Fruit fly (Drosophila melanogaster) whole organism, embryonic: ENCODE data around the gene Prx2.

Source experiments
- Bdp1 ChIP-seq: fragments of 200-800 bp; sonication (Bioruptor generic); optimal IDR thresholded peaks from 3 replicates; lab custom pipeline; 2016; ENCODE audit warnings: missing biosample characterization, missing genetic modification characterization
- Bgb ChIP-seq: fragments of 200-800 bp; sonication (Bioruptor generic); IDR thresholded peaks from 2 replicates; pipeline ENCODE4 v1.3.6; 2022; ENCODE audit warnings: missing biosample characterization, missing genetic modification characterization; ENCODE audit not compliant: partially characterized antibody
- Bteb2 ChIP-seq: fragments of 200-800 bp; sonication (Bioruptor generic); optimal IDR thresholded peaks from 2 replicates; lab custom pipeline; 2016; ENCODE audit warnings: missing biosample characterization, missing genetic modification characterization
- CG10543 ChIP-seq: fragments of 200-800 bp; sonication (Bioruptor generic); optimal IDR thresholded peaks from 3 replicates; lab custom pipeline; 2017; ENCODE audit warnings: missing biosample characterization, mild to moderate bottlenecking, missing genetic modification characterization, moderate library complexity
- CG12769 ChIP-seq: fragments of 200-800 bp; sonication (Bioruptor generic); optimal IDR thresholded peaks from 2 replicates; lab custom pipeline; 2019; ENCODE audit warnings: missing biosample characterization, mild to moderate bottlenecking, missing genetic modification characterization, moderate library complexity
- CG12942 ChIP-seq: fragments of 200-800 bp; sonication (Bioruptor generic); optimal IDR thresholded peaks from 3 replicates; lab custom pipeline; 2016; ENCODE audit warnings: missing biosample characterization, missing genetic modification characterization
- CG13424 ChIP-seq: fragments of 200-800 bp; sonication (Bioruptor generic); optimal IDR thresholded peaks from 2 replicates; lab custom pipeline; 2019; ENCODE audit warnings: missing biosample characterization, mild to moderate bottlenecking, missing genetic modification characterization, moderate library complexity
- CG14050 ChIP-seq: fragments of 200-800 bp; sonication (Bioruptor generic); IDR thresholded peaks from 3 replicates; pipeline ENCODE4 v1.3.6; 2022; ENCODE audit warnings: missing biosample characterization, missing genetic modification characterization
- CG1529 ChIP-seq: fragments of 200-800 bp; sonication (Bioruptor generic); optimal IDR thresholded peaks from 3 replicates; lab custom pipeline; 2018; ENCODE audit warnings: missing biosample characterization, missing genetic modification characterization
- CG16779 ChIP-seq: fragments of 200-800 bp; sonication (Bioruptor generic); IDR thresholded peaks from 2 replicates; pipeline ENCODE4 v1.3.6; 2022; ENCODE audit warnings: missing biosample characterization, missing genetic modification characterization
- CG17829 ChIP-seq: fragments of 200-800 bp; optimal IDR thresholded peaks from 2 replicates; lab custom pipeline; 2019; ENCODE audit warnings: missing biosample characterization, mild to moderate bottlenecking, missing genetic modification characterization, moderate library complexity
- CG1792 ChIP-seq: fragments of 200-800 bp; sonication (Bioruptor generic); optimal IDR thresholded peaks from 2 replicates; lab custom pipeline; 2016; ENCODE audit warnings: missing biosample characterization, missing genetic modification characterization
- CG18262 ChIP-seq: fragments of 200-800 bp; optimal IDR thresholded peaks from 3 replicates; lab custom pipeline; 2019; ENCODE audit warnings: missing biosample characterization, mild to moderate bottlenecking, missing genetic modification characterization, moderate library complexity
- CG2889 ChIP-seq: fragments of 200-800 bp; sonication (Bioruptor generic); IDR thresholded peaks from 3 replicates; pipeline ENCODE4 v1.3.6; 2022; ENCODE audit warnings: missing biosample characterization, missing genetic modification characterization
- CG31365 ChIP-seq: fragments of 200-800 bp; sonication (Bioruptor generic); optimal IDR thresholded peaks from 2 replicates; lab custom pipeline; 2018; ENCODE audit warnings: missing biosample characterization, mild to moderate bottlenecking, missing genetic modification characterization
- CG3163 ChIP-seq: fragments of 200-800 bp; sonication (Bioruptor generic); optimal IDR thresholded peaks from 3 replicates; lab custom pipeline; 2016; ENCODE audit warnings: missing biosample characterization, missing genetic modification characterization
- CG3407 ChIP-seq: fragments of 200-800 bp; sonication (Bioruptor generic); optimal IDR thresholded peaks from 2 replicates; lab custom pipeline; 2018; ENCODE audit warnings: missing biosample characterization, mild to moderate bottlenecking, missing genetic modification characterization
- CG6683 ChIP-seq: fragments of 200-800 bp; sonication (Bioruptor generic); optimal IDR thresholded peaks from 2 replicates; lab custom pipeline; 2017; ENCODE audit warnings: missing biosample characterization, mild to moderate bottlenecking, missing genetic modification characterization, missing genetic modification reagents
- CG7928 ChIP-seq: fragments of 200-800 bp; sonication (Bioruptor generic); optimal IDR thresholded peaks from 2 replicates; lab custom pipeline; 2017; ENCODE audit warnings: missing biosample characterization, mild to moderate bottlenecking, missing genetic modification characterization
- CG8359 ChIP-seq: fragments of 200-800 bp; sonication (Bioruptor generic); optimal IDR thresholded peaks from 2 replicates; lab custom pipeline; 2017; ENCODE audit warnings: missing biosample characterization, mild to moderate bottlenecking, missing genetic modification characterization, borderline replicate concordance
- CG9727 ChIP-seq: fragments of 200-800 bp; sonication (Bioruptor generic); optimal IDR thresholded peaks from 3 replicates; lab custom pipeline; 2017; ENCODE audit warnings: missing biosample characterization, mild to moderate bottlenecking, missing genetic modification characterization
- Dbx ChIP-seq: fragments of 200-800 bp; sonication (Bioruptor generic); IDR thresholded peaks from 3 replicates; pipeline ENCODE4 v1.3.6; 2022; ENCODE audit warnings: missing biosample characterization, missing genetic modification characterization
- Dip3 ChIP-seq: fragments of 200-800 bp; sonication (Bioruptor generic); optimal IDR thresholded peaks from 3 replicates; lab custom pipeline; 2016; ENCODE audit warnings: missing biosample characterization, missing genetic modification characterization
- E2f2 ChIP-seq: fragments of 200-800 bp; sonication (Bioruptor generic); IDR thresholded peaks from 2 replicates; pipeline ENCODE4 v1.3.6; 2022; ENCODE audit warnings: missing biosample characterization, missing genetic modification characterization
- Eip74EF ChIP-seq, 2 experiments: fragments of 200-800 bp in 1 of 2; fragments of >200 bp in 1 of 2; sonication (Bioruptor generic) in 1 of 2; optimal IDR thresholded peaks; 2 replicates each; lab custom pipeline; 2017 to 2019; ENCODE audit warnings: missing biosample characterization in 2 of 2, missing genetic modification characterization in 2 of 2, mild to moderate bottlenecking in 1 of 2, moderate library complexity in 1 of 2
- Gug ChIP-seq: fragments of 200-800 bp; sonication (Bioruptor generic); IDR thresholded peaks from 4 replicates; pipeline ENCODE4 v1.3.6; 2022; ENCODE audit warnings: missing biosample characterization, missing genetic modification characterization
- HHEX ChIP-seq: fragments of 200-800 bp; sonication (Bioruptor generic); optimal IDR thresholded peaks from 3 replicates; lab custom pipeline; 2017; ENCODE audit warnings: missing biosample characterization, mild to moderate bottlenecking, missing genetic modification characterization, missing genetic modification reagents
- NFAT ChIP-seq: fragments of 200-800 bp; sonication (Bioruptor generic); IDR thresholded peaks from 2 replicates; pipeline ENCODE4 v1.3.6; 2022; ENCODE audit warnings: missing biosample characterization, missing genetic modification characterization
- Oaz ChIP-seq: fragments of 200-800 bp; sonication (Bioruptor generic); IDR thresholded peaks from 2 replicates; pipeline ENCODE4 v1.3.6; 2022; ENCODE audit warnings: missing biosample characterization, missing genetic modification characterization
- Scr ChIP-seq: fragments of 200-800 bp; sonication (Bioruptor generic); IDR thresholded peaks from 2 replicates; pipeline ENCODE4 v1.3.6; 2022; ENCODE audit warnings: missing biosample characterization, missing genetic modification characterization; ENCODE audit not compliant: partially characterized antibody
- Side ChIP-seq: fragments of 200-800 bp; sonication (Bioruptor generic); optimal IDR thresholded peaks from 2 replicates; lab custom pipeline; 2016; ENCODE audit warnings: missing biosample characterization, missing genetic modification characterization
- Sox102F ChIP-seq: fragments of 200-800 bp; sonication (Bioruptor generic); optimal IDR thresholded peaks from 2 replicates; lab custom pipeline; 2018; ENCODE audit warnings: missing biosample characterization, mild to moderate bottlenecking, missing genetic modification characterization, moderate library complexity
- Vsx1 ChIP-seq: fragments of 200-800 bp; sonication (Bioruptor generic); optimal IDR thresholded peaks from 2 replicates; lab custom pipeline; 2017; ENCODE audit warnings: missing biosample characterization, mild to moderate bottlenecking, missing genetic modification characterization, missing genetic modification reagents
- ash1 ChIP-seq: fragments of 200-800 bp; sonication (Bioruptor generic); optimal IDR thresholded peaks from 2 replicates; lab custom pipeline; 2018; ENCODE audit warnings: missing biosample characterization, mild to moderate bottlenecking, missing genetic modification characterization
- chm ChIP-seq: fragments of 200-800 bp; sonication (Bioruptor generic); IDR thresholded peaks from 2 replicates; pipeline ENCODE4 v1.3.6; 2022; ENCODE audit warnings: missing biosample characterization, missing genetic modification characterization
- croc ChIP-seq: fragments of 200-800 bp; sonication (Bioruptor generic); conservative IDR thresholded peaks from 3 replicates; pipeline ENCODE4 v1.3.6; 2022; ENCODE audit warnings: missing biosample characterization, missing genetic modification characterization
- dan ChIP-seq: fragments of 200-800 bp; sonication (Bioruptor generic); IDR thresholded peaks from 2 replicates; pipeline ENCODE4 v1.3.6; 2022; ENCODE audit warnings: missing biosample characterization, missing genetic modification characterization
- fu2 ChIP-seq: fragments of 200-800 bp; sonication (Bioruptor generic); optimal IDR thresholded peaks from 2 replicates; lab custom pipeline; 2016; ENCODE audit warnings: missing biosample characterization, missing genetic modification characterization
- h ChIP-seq: fragments of >200 bp; optimal IDR thresholded peaks from 2 replicates; lab custom pipeline; 2017
- kni ChIP-seq: fragments of 200-800 bp; sonication (Bioruptor generic); optimal IDR thresholded peaks from 3 replicates; lab custom pipeline; 2017; ENCODE audit warnings: mild to moderate bottlenecking, missing biosample characterization, missing genetic modification reagents, missing genetic modification characterization
- lilli ChIP-seq: fragments of 200-800 bp; sonication (Bioruptor generic); optimal IDR thresholded peaks from 3 replicates; lab custom pipeline; 2016; ENCODE audit warnings: missing biosample characterization, missing genetic modification characterization
- mld ChIP-seq: fragments of 200-800 bp; sonication (Bioruptor generic); IDR thresholded peaks from 3 replicates; pipeline ENCODE4 v1.3.6; 2022; ENCODE audit warnings: missing biosample characterization, missing genetic modification characterization; ENCODE audit not compliant: partially characterized antibody
- nom ChIP-seq: fragments of 200-800 bp; sonication (Bioruptor generic); optimal IDR thresholded peaks from 2 replicates; lab custom pipeline; 2017; ENCODE audit warnings: missing biosample characterization, missing genetic modification characterization, mild to moderate bottlenecking, moderate library complexity, missing genetic modification reagents
- pan ChIP-seq, 4 experiments: fragments of >200 bp in 3 of 4; fragments of 200-800 bp in 1 of 4; sonication (Bioruptor generic) in 1 of 4; optimal IDR thresholded peaks in 3 of 4; IDR thresholded peaks in 1 of 4; 2 replicates each; pipeline versions ENCODE4 v1.3.6 to Lab custom; 2017 to 2022; ENCODE audit warnings: missing biosample characterization in 2 of 4, missing genetic modification characterization in 2 of 4, mixed read lengths in 1 of 4
- ranshi ChIP-seq: fragments of 200-800 bp; sonication (Bioruptor generic); IDR thresholded peaks from 2 replicates; pipeline ENCODE4 v1.3.6; 2022; ENCODE audit warnings: missing biosample characterization, missing genetic modification characterization
- row ChIP-seq: fragments of 200-800 bp; sonication (Bioruptor generic); IDR thresholded peaks from 3 replicates; pipeline ENCODE4 v1.3.6; 2022; ENCODE audit warnings: missing biosample characterization, missing genetic modification characterization
- salm ChIP-seq: fragments of 200-800 bp; sonication (Bioruptor generic); optimal IDR thresholded peaks from 2 replicates; lab custom pipeline; 2018; ENCODE audit warnings: missing biosample characterization, mild to moderate bottlenecking, missing genetic modification characterization
- scrt ChIP-seq: fragments of 200-800 bp; sonication (Bioruptor generic); optimal IDR thresholded peaks from 2 replicates; lab custom pipeline; 2018; ENCODE audit warnings: missing biosample characterization, mild to moderate bottlenecking, missing genetic modification characterization, moderate library complexity
- sob ChIP-seq: fragments of 200-800 bp; sonication (Bioruptor generic); IDR thresholded peaks from 2 replicates; pipeline ENCODE4 v1.3.6; 2022; ENCODE audit warnings: missing biosample characterization, missing genetic modification characterization
- sug ChIP-seq: fragments of 200-800 bp; optimal IDR thresholded peaks from 2 replicates; lab custom pipeline; 2019; ENCODE audit warnings: missing biosample characterization, mild to moderate bottlenecking, missing genetic modification characterization, moderate library complexity
- z ChIP-seq: fragments of 200-800 bp; sonication (Bioruptor generic); IDR thresholded peaks from 3 replicates; pipeline ENCODE4 v1.3.6; 2022; ENCODE audit warnings: missing biosample characterization, missing genetic modification characterization

The Prx2 gene

DNA sequence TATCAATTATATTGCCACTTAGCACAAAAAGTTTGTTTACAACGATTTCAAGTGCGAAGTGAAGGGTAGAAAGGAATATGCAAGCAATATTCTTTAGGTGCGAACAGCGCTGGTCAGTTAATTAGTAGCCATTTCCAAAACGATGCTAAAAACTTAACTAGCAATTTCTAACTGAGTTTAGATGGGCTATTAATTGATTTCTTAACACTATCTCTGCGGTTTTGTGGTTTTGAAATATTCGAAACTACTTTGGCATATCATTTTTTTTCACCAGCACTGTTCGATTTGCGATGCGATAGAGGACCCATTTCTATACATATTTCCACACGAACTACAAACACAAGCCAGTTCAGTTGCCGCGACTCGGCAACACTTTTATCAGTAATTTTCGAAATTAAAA is 46.9 kb downstream of the Prx2 start (continued):
- TF ChIP-seq Sox102F (GFP tag; lab: Kevin White, UChicago) (no peak), ranshi (GFP tag; lab: Robert Waterston, UW) (no peak), Gug (GFP tag; lab: Robert Waterston, UW) (no peak), CG17829 (tag; lab: Kevin White, UChicago) (no peak), NFAT (GFP tag; lab: Robert Waterston, UW) (no peak), Vsx1 (GFP tag; lab: Kevin White, UChicago) (no peak), sob (GFP tag; lab: Robert Waterston, UW) (no peak), croc (GFP tag; lab: Robert Waterston, UW) (no peak), h (lab: Kevin White, UChicago) (no peak), CG9727 (peak; percentile 37), dan (GFP tag; lab: Robert Waterston, UW) (no peak), ash1 (no peak), CG12769 (tag; lab: Kevin White, UChicago) (peak; percentile 46), Eip74EF (GFP tag; optimal IDR thresholded peaks at IDR 0.05; lab: Kevin White, UChicago) (no peak), row (GFP tag; lab: Robert Waterston, UW) (peak; percentile 51; the same call in 2 of the 3 replicates), CG13424 (tag; lab: Kevin White, UChicago) (no peak), CG6683 (GFP tag; lab: Kevin White, UChicago) (no peak), scrt (GFP tag; lab: Kevin White, UChicago) (no peak), Bgb (GFP tag; lab: Robert Waterston, UW) (no peak), CG31365 (tag; lab: Kevin White, UChicago) (no peak), mld (GFP tag; lab: Robert Waterston, UW) (no peak), CG1792 (GFP tag; lab: Kevin White, UChicago) (no peak), CG8359 (GFP tag; lab: Kevin White, UChicago) (no peak), kni (GFP tag; lab: Kevin White, UChicago) (no peak), CG10543 (GFP tag; lab: Kevin White, UChicago) (no peak), CG12942 (GFP tag; lab: Kevin White, UChicago) (no peak), Bteb2 (GFP tag; lab: Kevin White, UChicago) (peak; percentile 18), Dip3 (GFP tag; lab: Kevin White, UChicago) (no peak), Oaz (GFP tag; lab: Robert Waterston, UW) (no peak), nom (GFP tag; lab: Kevin White, UChicago) (peak; percentile 26), Dbx (GFP tag; lab: Robert Waterston, UW) (0 out of 3 replicates have a peak, but pooled peaks have one; percentile 8), CG14050 (GFP tag; lab: Robert Waterston, UW) (no peak), CG18262 (no peak), sug (tag; lab: Kevin White, UChicago) (peak; percentile 2), CG7928 (no peak), fu2 (GFP tag; lab: Kevin White, UChicago) (no peak), Scr (GFP tag; lab: Robert Waterston, UW) (no peak), CG3407 (GFP tag; lab: Kevin White, UChicago) (no peak), CG16779 (no peak), HHEX (GFP tag; lab: Kevin White, UChicago) (peak; percentile 27), Bdp1 (GFP tag; lab: Kevin White, UChicago) (no peak), z (GFP tag; lab: Robert Waterston, UW) (no peak), Side (GFP tag; lab: Kevin White, UChicago) (no peak), E2f2 (GFP tag; lab: Robert Waterston, UW) (no peak), pan (optimal IDR thresholded peaks at IDR 0.05; lab: Kevin White, UChicago) (no peak), pan (GFP tag; optimal IDR thresholded peaks at IDR 0.05 in 1 of 2, IDR thresholded peaks at IDR 0.05 in 1 of 2) (no peak), CG2889 (no peak), salm (tag; lab: Kevin White, UChicago) (no peak), lilli (peak; percentile 49), chm (GFP tag; lab: Robert Waterston, UW) (no peak), CG3163 (GFP tag; lab: Kevin White, UChicago) (no peak), CG1529 (GFP tag; lab: Kevin White, UChicago) (no peak)
